Worm (Caenorhabditis elegans) whole organism, L2 larva: ENCODE data around the gene pde-3.

ENCODE experiments used
- F13H6.1 ChIP-seq: sonication (generic microtip); optimal IDR thresholded peaks from 2 replicates; lab custom pipeline; 2016; ENCODE audit warnings: missing genetic modification characterization, missing compliant biosample characterization
- blmp-1 ChIP-seq: sonication (generic microtip); optimal IDR thresholded peaks from 2 replicates; lab custom pipeline; 2017; ENCODE audit warnings: missing genetic modification characterization, mild to moderate bottlenecking, missing compliant biosample characterization, antibody characterized with exemption, moderate library complexity; ENCODE audit not compliant: insufficient read depth
- ceh-82 ChIP-seq: fragments of 150-350 bp; optimal IDR thresholded peaks from 2 replicates; lab custom pipeline; 2014; ENCODE audit warnings: missing biosample characterization, missing genetic modification characterization
- egl-27 ChIP-seq: sonication (generic microtip); optimal IDR thresholded peaks from 3 replicates; lab custom pipeline; 2017; ENCODE audit warnings: missing biosample characterization, missing genetic modification reagents, missing genetic modification characterization
- elt-1 ChIP-seq: fragments of 150-350 bp; optimal IDR thresholded peaks from 2 replicates; lab custom pipeline; 2014; ENCODE audit warnings: missing biosample characterization, missing genetic modification characterization
- elt-3 ChIP-seq: sonication (generic microtip); optimal IDR thresholded peaks from 2 replicates; lab custom pipeline; 2017; ENCODE audit warnings: missing biosample characterization, missing genetic modification characterization
- fos-1 ChIP-seq: fragments of 150-350 bp; optimal IDR thresholded peaks from 2 replicates; lab custom pipeline; 2014; ENCODE audit warnings: missing biosample characterization, missing genetic modification characterization
- lin-11 ChIP-seq: fragments of 150-350 bp; sonication (generic microtip); optimal IDR thresholded peaks from 2 replicates; lab custom pipeline; 2014; ENCODE audit warnings: missing biosample characterization, missing genetic modification characterization, inconsistent platforms, mixed read lengths
- nhr-237 ChIP-seq: fragments of 150-350 bp; optimal IDR thresholded peaks from 2 replicates; lab custom pipeline; 2014; ENCODE audit warnings: missing biosample characterization, missing genetic modification characterization
- nhr-25 ChIP-seq: fragments of 150-350 bp; sonication (generic microtip); optimal IDR thresholded peaks from 3 replicates; lab custom pipeline; 2014; ENCODE audit warnings: missing biosample characterization, missing genetic modification characterization
- unc-39 ChIP-seq: fragments of 150-350 bp; optimal IDR thresholded peaks from 2 replicates; lab custom pipeline; 2014; ENCODE audit warnings: missing biosample characterization, missing genetic modification characterization
- unc-62 ChIP-seq: fragments of 150-350 bp; optimal IDR thresholded peaks from 2 replicates; lab custom pipeline; 2014; ENCODE audit warnings: missing biosample characterization, missing genetic modification reagents, missing genetic modification characterization
- zag-1 ChIP-seq: fragments of 150-350 bp; optimal IDR thresholded peaks from 2 replicates; lab custom pipeline; 2014; ENCODE audit warnings: missing biosample characterization, missing genetic modification characterization

ce11 chrII:14896503-14896902 is 23.0 kb upstream of the pde-3 start:
- TF ChIP-seq ceh-82 (tag; lab: Kevin White, UChicago) (no peak), unc-62 (GFP tag; lab: Kevin White, UChicago) (no peak), nhr-25 (tag; lab: Kevin White, UChicago) (no peak), blmp-1 (tag; lab: Kevin White, UChicago) (no peak), egl-27 (tag; lab: Kevin White, UChicago) (no peak), elt-3 (tag; lab: Kevin White, UChicago) (no peak), lin-11 (tag; lab: Kevin White, UChicago) (no peak), F13H6.1 (no peak), elt-1 (tag; lab: Kevin White, UChicago) (no peak), nhr-237 (no peak), zag-1 (tag; lab: Kevin White, UChicago) (no peak), unc-39 (tag; lab: Kevin White, UChicago) (no peak), fos-1 (tag; lab: Kevin White, UChicago) (no peak)
